Worm (Caenorhabditis elegans) whole organism, L2 larva: ENCODE results near the gene pqn-67.

ENCODE experiments used
- R02D3.7 ChIP-seq: fragments of 150-350 bp; optimal IDR thresholded peaks from 2 replicates; lab custom pipeline; 2014; ENCODE audit warnings: missing biosample characterization, missing genetic modification characterization
- Y55F3AM.14 ChIP-seq: fragments of 200-800 bp; sonication (Bioruptor generic); optimal IDR thresholded peaks from 2 replicates; lab custom pipeline; 2018; ENCODE audit warnings: mild to moderate bottlenecking, missing genetic modification characterization, missing compliant biosample characterization
- alr-1 ChIP-seq: fragments of 150-350 bp; optimal IDR thresholded peaks from 2 replicates; lab custom pipeline; 2014; ENCODE audit warnings: missing biosample characterization, missing genetic modification characterization
- ama-1 ChIP-seq: fragments of 150-350 bp; optimal IDR thresholded peaks from 2 replicates; lab custom pipeline; 2018; ENCODE audit warnings: inconsistent platforms
- blmp-1 ChIP-seq: sonication (generic microtip); optimal IDR thresholded peaks from 2 replicates; lab custom pipeline; 2017; ENCODE audit warnings: missing genetic modification characterization, mild to moderate bottlenecking, missing compliant biosample characterization, antibody characterized with exemption, moderate library complexity; ENCODE audit not compliant: insufficient read depth
- crh-2 ChIP-seq: sonication (generic microtip); optimal IDR thresholded peaks from 2 replicates; lab custom pipeline; 2017; ENCODE audit warnings: missing biosample characterization, missing genetic modification characterization
- dmd-4 ChIP-seq: sonication (generic microtip); optimal IDR thresholded peaks from 2 replicates; lab custom pipeline; 2017; ENCODE audit warnings: missing biosample characterization, missing genetic modification characterization
- egl-27 ChIP-seq: sonication (generic microtip); optimal IDR thresholded peaks from 3 replicates; lab custom pipeline; 2017; ENCODE audit warnings: missing biosample characterization, missing genetic modification reagents, missing genetic modification characterization
- fos-1 ChIP-seq: fragments of 150-350 bp; optimal IDR thresholded peaks from 2 replicates; lab custom pipeline; 2014; ENCODE audit warnings: missing biosample characterization, missing genetic modification characterization
- gmeb-1 ChIP-seq: fragments of 150-350 bp; optimal IDR thresholded peaks from 2 replicates; lab custom pipeline; 2014; ENCODE audit warnings: missing biosample characterization, missing genetic modification characterization
- lin-11 ChIP-seq: fragments of 150-350 bp; sonication (generic microtip); optimal IDR thresholded peaks from 2 replicates; lab custom pipeline; 2014; ENCODE audit warnings: missing biosample characterization, missing genetic modification characterization, inconsistent platforms, mixed read lengths
- lin-13 ChIP-seq: fragments of 150-350 bp; optimal IDR thresholded peaks from 2 replicates; lab custom pipeline; 2014; ENCODE audit warnings: missing biosample characterization, missing genetic modification reagents, missing genetic modification characterization
- mab-5 ChIP-seq: fragments of 150-350 bp; optimal IDR thresholded peaks from 2 replicates; lab custom pipeline; 2014; ENCODE audit warnings: missing biosample characterization, missing genetic modification characterization
- mbf-1 ChIP-seq: sonication (generic microtip); optimal IDR thresholded peaks from 2 replicates; lab custom pipeline; 2017; ENCODE audit warnings: missing biosample characterization, missing genetic modification characterization
- nhr-10 ChIP-seq: sonication (generic microtip); optimal IDR thresholded peaks from 2 replicates; lab custom pipeline; 2017; ENCODE audit warnings: missing biosample characterization, missing genetic modification characterization
- nhr-11 ChIP-seq: fragments of 150-350 bp; optimal IDR thresholded peaks from 2 replicates; lab custom pipeline; 2014; ENCODE audit warnings: missing biosample characterization, missing genetic modification characterization
- nhr-129 ChIP-seq: fragments of 150-350 bp; optimal IDR thresholded peaks from 2 replicates; lab custom pipeline; 2014; ENCODE audit warnings: missing biosample characterization, missing genetic modification characterization
- nhr-25 ChIP-seq: fragments of 150-350 bp; sonication (generic microtip); optimal IDR thresholded peaks from 3 replicates; lab custom pipeline; 2014; ENCODE audit warnings: missing biosample characterization, missing genetic modification characterization
- nhr-77 ChIP-seq: fragments of 150-350 bp; optimal IDR thresholded peaks from 2 replicates; lab custom pipeline; 2014; ENCODE audit warnings: missing biosample characterization, missing genetic modification characterization
- peb-1 ChIP-seq: fragments of 150-350 bp; optimal IDR thresholded peaks from 2 replicates; lab custom pipeline; 2014; ENCODE audit warnings: missing biosample characterization, missing genetic modification characterization
- sem-4 ChIP-seq: fragments of 150-350 bp; optimal IDR thresholded peaks from 2 replicates; lab custom pipeline; 2014; ENCODE audit warnings: missing biosample characterization, missing genetic modification reagents, missing genetic modification characterization
- sma-9 ChIP-seq, 2 experiments: fragments of 150-350 bp in 1 of 2; sonication (generic microtip) in 1 of 2; optimal IDR thresholded peaks; 2 replicates each; lab custom pipeline; 2014 to 2016; ENCODE audit warnings: missing genetic modification characterization in 2 of 2, mild to moderate bottlenecking in 1 of 2, missing biosample characterization in 1 of 2, missing compliant biosample characterization in 1 of 2, missing genetic modification reagents in 1 of 2, moderate library complexity in 1 of 2
- snpc-4 ChIP-seq: fragments of 150-350 bp; optimal IDR thresholded peaks from 2 replicates; lab custom pipeline; 2014; ENCODE audit warnings: missing biosample characterization, missing genetic modification characterization
- unc-39 ChIP-seq: fragments of 150-350 bp; optimal IDR thresholded peaks from 2 replicates; lab custom pipeline; 2014; ENCODE audit warnings: missing biosample characterization, missing genetic modification characterization
- unc-55 ChIP-seq: fragments of 150-350 bp; sonication (generic microtip); optimal IDR thresholded peaks from 3 replicates; lab custom pipeline; 2014; ENCODE audit warnings: missing biosample characterization, missing genetic modification reagents, missing genetic modification characterization
- ztf-1 ChIP-seq: fragments of 200-800 bp; sonication (Bioruptor generic); conservative IDR thresholded peaks from 2 replicates; pipeline ENCODE4 v1.3.6; 2022; ENCODE audit warnings: missing genetic modification characterization, missing compliant biosample characterization

The pqn-67 gene

DNA sequence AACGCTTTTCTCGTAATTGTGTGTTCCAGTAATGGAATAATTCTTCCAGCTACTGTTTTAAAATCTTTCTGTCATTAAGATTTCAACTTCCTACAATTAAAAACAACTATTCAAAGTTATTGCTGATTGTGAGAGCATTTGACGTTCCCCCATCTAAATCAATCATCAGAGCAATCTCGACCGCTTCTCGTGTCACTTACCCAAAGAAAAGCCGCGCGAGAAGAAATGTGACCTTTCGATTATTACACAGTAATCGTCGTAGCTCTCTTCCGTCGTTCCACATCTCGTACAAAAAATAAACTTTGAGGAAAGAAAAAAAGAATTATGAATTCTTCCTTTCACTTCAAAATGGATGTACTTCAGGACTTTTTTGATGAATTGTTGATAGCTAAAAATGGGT, 16.8 kb upstream of the pqn-67 start:
- no peak for TF ChIP-seq unc-55 (GFP tag; lab: Kevin White, UChicago)
- no peak for TF ChIP-seq mab-5 (tag; lab: Kevin White, UChicago)
- TF ChIP-seq blmp-1 (tag; lab: Kevin White, UChicago): no peak
- TF ChIP-seq mbf-1: no peak
- no peak for TF ChIP-seq snpc-4 (tag; lab: Kevin White, UChicago)
- no peak for TF ChIP-seq sma-9 (GFP tag; optimal IDR thresholded peaks at IDR 0.05; lab: Kevin White, UChicago)
- no peak for TF ChIP-seq sma-9 (tag; optimal IDR thresholded peaks at IDR 0.05; lab: Kevin White, UChicago)
- TF ChIP-seq nhr-129 (tag; lab: Kevin White, UChicago): no peak
- TF ChIP-seq ama-1 (lab: Kevin White, UChicago): no peak
- TF ChIP-seq dmd-4: no peak
- TF ChIP-seq sem-4 (tag; lab: Kevin White, UChicago): no peak
- no peak for TF ChIP-seq nhr-10 (tag; lab: Kevin White, UChicago)
- TF ChIP-seq lin-13 (GFP tag; lab: Kevin White, UChicago): no peak
- TF ChIP-seq lin-11 (tag; lab: Kevin White, UChicago): no peak
- TF ChIP-seq, all 48 proteins: peak for 0

DNA sequence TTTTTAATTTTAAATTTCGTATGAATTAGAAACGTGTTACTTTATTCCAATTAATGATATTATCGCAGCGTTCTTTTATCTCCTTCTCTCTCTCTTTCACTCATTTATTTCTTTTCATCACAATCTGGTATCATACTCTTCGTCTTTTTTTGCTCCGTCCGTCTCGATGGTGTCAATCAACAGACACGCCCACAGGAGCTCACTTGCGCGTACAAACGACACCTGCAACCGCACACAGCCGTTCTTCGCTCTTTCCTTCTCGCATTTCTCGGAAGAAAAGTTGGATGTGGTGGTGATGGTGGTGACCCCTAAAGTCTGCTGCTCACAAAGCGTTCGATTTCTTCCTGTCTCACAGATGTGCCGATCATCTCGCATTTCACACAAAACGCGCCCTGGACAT, 15.6 kb upstream of the pqn-67 start:
- no peak for TF ChIP-seq egl-27 (tag; lab: Kevin White, UChicago)
- no peak for TF ChIP-seq lin-11 (tag; lab: Kevin White, UChicago)
- TF ChIP-seq nhr-11 (tag; lab: Kevin White, UChicago): no peak
- no peak for TF ChIP-seq nhr-25 (tag; lab: Kevin White, UChicago)
- TF ChIP-seq nhr-10 (tag; lab: Kevin White, UChicago): no peak
- TF ChIP-seq, all 48 proteins: peak for 0

DNA sequence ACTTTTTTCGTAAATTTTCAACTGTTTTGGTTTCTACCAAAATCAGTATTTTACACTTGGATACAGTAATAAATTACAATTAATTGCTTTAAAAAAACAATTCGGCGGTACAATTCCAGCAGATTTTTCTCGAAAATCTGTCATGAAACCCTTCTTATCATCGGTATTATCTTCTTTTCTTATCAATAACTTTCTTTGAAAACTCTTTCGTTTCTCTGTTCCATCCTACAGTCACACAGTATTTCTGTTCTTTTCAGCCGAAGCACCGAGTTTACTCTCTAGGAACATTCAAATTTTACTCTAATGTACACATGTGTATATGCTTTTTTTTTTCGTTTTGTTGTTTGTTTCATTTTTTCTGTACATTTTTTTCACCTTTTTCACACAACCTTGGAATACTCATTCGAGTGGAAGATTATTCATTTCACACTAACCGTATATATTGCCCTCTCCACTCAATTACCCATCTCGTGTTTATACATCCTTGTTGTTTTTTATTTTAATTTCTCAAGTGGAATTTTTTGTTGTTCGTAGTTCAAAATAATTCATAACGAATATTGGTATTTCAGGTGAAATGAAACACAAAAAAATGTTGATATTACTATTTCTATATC, 14.6 kb upstream of the pqn-67 start, which contains the start of gene nid-1:
TSS of gene nid-1 (plus strand) at position 564 of the 614 bp plus-strand sequence.
- TF ChIP-seq nhr-77 (no peak), crh-2 (tag; lab: Kevin White, UChicago) (peak; percentile 28), fos-1 (tag; lab: Kevin White, UChicago) (peak; percentile 20), sma-9 (GFP tag; optimal IDR thresholded peaks at IDR 0.05; lab: Kevin White, UChicago) (peak; percentile 51), sma-9 (tag; optimal IDR thresholded peaks at IDR 0.05; lab: Kevin White, UChicago) (no peak), ztf-1 (no peak), gmeb-1 (tag; lab: Kevin White, UChicago) (peak; percentile 8)
- TF ChIP-seq, all 48 proteins: peak for 4

DNA sequence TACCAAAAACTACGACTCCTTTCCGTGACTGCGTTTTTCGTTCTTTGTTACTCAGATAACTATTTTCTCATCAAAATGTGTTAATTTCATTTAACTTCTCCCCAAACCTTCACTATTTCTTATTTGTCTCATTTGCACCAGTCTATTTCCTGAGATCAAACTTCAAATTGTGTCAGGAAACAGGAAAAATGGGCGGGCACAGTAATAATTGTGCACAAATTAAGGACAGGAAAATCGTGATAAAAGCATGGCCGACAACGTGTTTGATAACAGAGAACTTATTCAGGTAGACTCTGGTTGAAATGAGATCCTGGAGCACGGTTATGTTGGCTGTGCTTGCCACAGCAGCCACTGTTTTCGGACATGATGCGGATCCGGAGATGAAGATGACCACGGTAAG, 4.5 kb upstream of the pqn-67 start, which contains the start of gene lipl-1:
TSS of gene lipl-1 (plus strand) at position 282 of the 400 bp plus-strand sequence.
- TF ChIP-seq R02D3.7 (tag; lab: Kevin White, UChicago) (no peak), fos-1 (tag; lab: Kevin White, UChicago) (peak; percentile 3), ztf-1 (no peak), Y55F3AM.14 (no peak)

DNA sequence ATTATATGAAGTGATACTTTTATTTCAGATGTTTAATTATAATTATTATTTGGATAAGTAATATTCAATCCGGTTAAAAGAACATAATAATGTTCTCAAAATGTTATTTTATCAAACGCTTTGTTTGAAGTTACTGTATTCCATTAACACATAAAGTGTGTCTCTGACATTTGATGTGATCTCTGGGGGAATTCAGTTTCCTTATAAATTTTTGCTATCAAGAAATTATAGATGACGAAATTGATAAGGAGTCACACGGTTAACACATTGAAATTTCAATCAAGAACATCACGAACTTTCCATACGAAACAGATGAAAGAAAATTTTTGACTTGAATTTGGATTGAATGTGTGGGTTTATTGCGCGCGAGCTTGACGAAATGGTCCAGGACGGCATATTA, 2.5 kb upstream of the pqn-67 start:
- no peak for TF ChIP-seq dmd-4
- TF ChIP-seq gmeb-1 (tag; lab: Kevin White, UChicago): peak; percentile 34
- TF ChIP-seq crh-2 (tag; lab: Kevin White, UChicago): peak; percentile 43
- no peak for TF ChIP-seq unc-39 (tag; lab: Kevin White, UChicago)
- TF ChIP-seq fos-1 (tag; lab: Kevin White, UChicago): peak; percentile 73
- peak; percentile 75 for TF ChIP-seq sma-9 (GFP tag; optimal IDR thresholded peaks at IDR 0.05; lab: Kevin White, UChicago)
- TF ChIP-seq sma-9 (tag; optimal IDR thresholded peaks at IDR 0.05; lab: Kevin White, UChicago): no peak

DNA sequence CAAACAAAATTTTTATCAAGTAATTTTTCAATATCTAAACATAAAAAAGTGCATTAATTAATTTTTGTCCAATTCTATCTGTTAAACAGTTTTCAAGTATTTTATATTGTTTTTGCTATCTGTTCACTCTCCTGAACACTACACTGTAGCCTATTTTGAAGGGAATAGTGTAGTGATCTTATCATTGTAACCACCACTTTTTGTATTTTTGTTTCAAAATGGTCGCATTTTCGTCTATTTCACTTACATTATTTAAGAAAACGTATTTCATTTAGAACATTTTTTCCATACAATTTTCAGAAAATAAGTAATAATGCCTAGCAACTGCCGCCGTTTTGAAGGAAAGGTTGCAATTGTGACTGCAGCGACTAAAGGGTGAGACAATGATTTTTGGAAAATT, 1.9 kb upstream of the pqn-67 start, which contains the start of gene dhrs-4:
TSS of gene dhrs-4 (plus strand) at position 301 of the 400 bp plus-strand sequence.
- no peak for TF ChIP-seq alr-1 (tag; lab: Kevin White, UChicago)
- no peak for TF ChIP-seq lin-11 (tag; lab: Kevin White, UChicago)
- TF ChIP-seq, all 48 proteins: peak for 0

DNA sequence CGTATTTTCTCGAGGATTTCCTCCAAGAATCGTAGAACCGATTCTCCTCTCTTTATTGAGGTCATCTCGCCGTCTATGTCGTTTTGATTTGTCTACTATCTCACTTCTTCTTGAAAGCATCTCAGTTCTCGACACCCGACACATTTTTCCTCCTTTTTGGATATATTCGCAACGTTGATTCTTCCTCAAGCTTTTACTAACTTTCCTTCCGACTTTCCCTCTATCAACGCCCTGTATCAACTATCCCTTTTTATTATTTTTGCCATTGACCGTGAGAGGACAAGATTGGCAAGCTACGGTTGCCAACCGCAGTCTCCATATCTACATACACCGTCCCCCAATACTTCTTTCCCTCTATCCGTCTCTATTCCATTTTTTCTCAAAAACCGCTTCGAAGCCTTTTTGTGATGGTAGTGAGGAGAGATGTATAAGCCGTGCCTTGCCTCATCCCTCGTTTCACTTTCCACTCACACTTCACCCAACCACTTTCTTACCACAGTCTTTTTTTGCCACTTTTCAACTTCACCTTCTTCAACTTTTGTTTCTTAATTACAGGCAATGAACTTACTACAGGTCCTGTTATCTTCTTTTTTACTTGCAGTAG, 4.8 kb downstream of the pqn-67 start, which contains the start of gene T16G1.2:
TSS of gene T16G1.2 (plus strand) at position 554 of the 604 bp plus-strand sequence.
- no peak for TF ChIP-seq nhr-10 (tag; lab: Kevin White, UChicago)
- TF ChIP-seq peb-1: no peak
- peak; percentile 21 for TF ChIP-seq blmp-1 (tag; lab: Kevin White, UChicago)
- no peak for TF ChIP-seq egl-27 (tag; lab: Kevin White, UChicago)
